Worm (Caenorhabditis elegans): ENCODE data around the gene unc-27.

- TF ChIP-seq ZK546.5 (tag; optimal IDR thresholded peaks at IDR 0.05) (no peak), snpc-4 (tag; optimal IDR thresholded peaks at IDR 0.05) (no peak)
These were observed 30.7 kb downstream of the unc-27 start for ce11 chrX:8819815-8820415.

Data from whole organism, L3 larva.